Fruit fly (Drosophila melanogaster): ENCODE results near the gene Sf3b1.

The Sf3b1 gene

dm6 chr2L:608143-608542, 40.0 kb downstream of the Sf3b1 start:
- no peak for TF ChIP-seq Mio (GFP tag; optimal IDR thresholded peaks at IDR 0.05)
- no peak for TF ChIP-seq pan (optimal IDR thresholded peaks at IDR 0.05)
- TF ChIP-seq Hr78 (GFP tag; optimal IDR thresholded peaks at IDR 0.05) = no peak

- TF ChIP-seq dsf (GFP tag; optimal IDR thresholded peaks at IDR 0.05; ENCODE audit: borderline replicate concordance) (no peak), dl (GFP tag; optimal IDR thresholded peaks at IDR 0.05; ENCODE audit: insufficient read depth in 1 of 2, partially characterized antibody in 2 of 2) (no peak), h (GFP tag; optimal IDR thresholded peaks at IDR 0.05) (peak; percentile 12), sage (GFP tag; optimal IDR thresholded peaks at IDR 0.05) (no peak), foxo (GFP tag; optimal IDR thresholded peaks at IDR 0.05) (peak in 1 of 2 experiments; percentile 19)
Measured at dm6 chr2L:609497-609896, 41.4 kb downstream of the Sf3b1 start.

- no peak for TF ChIP-seq GATAd (GFP tag; optimal IDR thresholded peaks at IDR 0.05)
- no peak for TF ChIP-seq sage (GFP tag; optimal IDR thresholded peaks at IDR 0.05)
- TF ChIP-seq ey (GFP tag; optimal IDR thresholded peaks at IDR 0.05) = no peak
- peak; percentile 7 for TF ChIP-seq Sp1 (GFP tag; optimal IDR thresholded peaks at IDR 0.05)
- peak; percentile 4 for TF ChIP-seq HLH106 (tag; optimal IDR thresholded peaks at IDR 0.05)
- TF ChIP-seq CrebA (GFP tag; optimal IDR thresholded peaks at IDR 0.05; ENCODE audit: borderline replicate concordance) = no peak
- no peak for TF ChIP-seq dl (GFP tag; optimal IDR thresholded peaks at IDR 0.05; ENCODE audit: insufficient read depth in 1 of 2, partially characterized antibody in 2 of 2)
- TF ChIP-seq CG32264 (GFP tag; optimal IDR thresholded peaks at IDR 0.05) = no peak
- TF ChIP-seq usp (GFP tag; optimal IDR thresholded peaks at IDR 0.05) = no peak
- TF ChIP-seq CG9705 (GFP tag; optimal IDR thresholded peaks at IDR 0.05) = no peak
- no peak for TF ChIP-seq tai (GFP tag; optimal IDR thresholded peaks at IDR 0.05)
Measured at dm6 chr2L:612778-613177, 44.6 kb downstream of the Sf3b1 start.

- TF ChIP-seq rgr (GFP tag; optimal IDR thresholded peaks at IDR 0.05) (peak; percentile 36), Hr83 (GFP tag; optimal IDR thresholded peaks at IDR 0.05; ENCODE audit: poor library complexity, severe bottlenecking) (no peak), OdsH (GFP tag; optimal IDR thresholded peaks at IDR 0.05) (no peak), ey (GFP tag; optimal IDR thresholded peaks at IDR 0.05) (peak; percentile 16), lola (GFP tag; optimal IDR thresholded peaks at IDR 0.05) (no peak), usp (GFP tag; optimal IDR thresholded peaks at IDR 0.05) (no peak), Abd-B (GFP tag; optimal IDR thresholded peaks at IDR 0.05) (no peak), fru (GFP tag; optimal IDR thresholded peaks at IDR 0.05) (peak; percentile 31), woc (GFP tag; optimal IDR thresholded peaks at IDR 0.05) (peak; percentile 41), brk (GFP tag; optimal IDR thresholded peaks at IDR 0.05) (no peak), foxo (GFP tag; optimal IDR thresholded peaks at IDR 0.05) (peak in 1 of 2 experiments; percentile 39), h (GFP tag; optimal IDR thresholded peaks at IDR 0.05) (peak; percentile 41), dl (GFP tag; optimal IDR thresholded peaks at IDR 0.05; ENCODE audit: insufficient read depth in 1 of 2, partially characterized antibody in 2 of 2) (no peak), Vsx2 (GFP tag; optimal IDR thresholded peaks at IDR 0.05; ENCODE audit: partially characterized antibody) (no peak), Mio (GFP tag; optimal IDR thresholded peaks at IDR 0.05) (no peak), CG32264 (GFP tag; optimal IDR thresholded peaks at IDR 0.05) (no peak), HLH106 (tag; optimal IDR thresholded peaks at IDR 0.05) (no peak), N (GFP tag; optimal IDR thresholded peaks at IDR 0.05) (no peak), psq (GFP tag; optimal IDR thresholded peaks at IDR 0.05) (peak; percentile 23), Jra (GFP tag; optimal IDR thresholded peaks at IDR 0.05) (no peak), GATAd (GFP tag; optimal IDR thresholded peaks at IDR 0.05) (no peak), sv (GFP tag; optimal IDR thresholded peaks at IDR 0.05) (no peak), Sp1 (GFP tag; optimal IDR thresholded peaks at IDR 0.05) (no peak), tai (GFP tag; optimal IDR thresholded peaks at IDR 0.05) (no peak), sage (GFP tag; optimal IDR thresholded peaks at IDR 0.05) (no peak), jim (GFP tag; optimal IDR thresholded peaks at IDR 0.05) (no peak)
Measured at dm6 chr2L:615023-615422, 46.9 kb downstream of the Sf3b1 start.

dm6 chr2L:619739-620138, 51.6 kb downstream of the Sf3b1 start:
- TF ChIP-seq Vsx2 (GFP tag; optimal IDR thresholded peaks at IDR 0.05; ENCODE audit: partially characterized antibody) = no peak
- peak; percentile 4 for TF ChIP-seq OdsH (GFP tag; optimal IDR thresholded peaks at IDR 0.05)
